Fruit fly (Drosophila melanogaster) S2 (cell line): ENCODE measurements around the gene CG15643.

Experiments used
- CG8478 ChIP-seq: fragments of >200 bp; optimal IDR thresholded peaks from 2 replicates; lab custom pipeline; 2018
- CTCF ChIP-seq, 2 experiments: fragments of >200 bp; optimal IDR thresholded peaks; 2 replicates each; lab custom pipeline; 2018

dm6 chrX:15616018-15616417 lies 44.1 kb upstream of the CG15643 start:
- TF ChIP-seq CG8478 (lab: Kevin White, UChicago) (no peak), CTCF (optimal IDR thresholded peaks at IDR 0.05; lab: Kevin White, UChicago) (no peak)
